Fruit fly (Drosophila melanogaster): ENCODE data around the gene CG6592.

The CG6592 gene

DNA sequence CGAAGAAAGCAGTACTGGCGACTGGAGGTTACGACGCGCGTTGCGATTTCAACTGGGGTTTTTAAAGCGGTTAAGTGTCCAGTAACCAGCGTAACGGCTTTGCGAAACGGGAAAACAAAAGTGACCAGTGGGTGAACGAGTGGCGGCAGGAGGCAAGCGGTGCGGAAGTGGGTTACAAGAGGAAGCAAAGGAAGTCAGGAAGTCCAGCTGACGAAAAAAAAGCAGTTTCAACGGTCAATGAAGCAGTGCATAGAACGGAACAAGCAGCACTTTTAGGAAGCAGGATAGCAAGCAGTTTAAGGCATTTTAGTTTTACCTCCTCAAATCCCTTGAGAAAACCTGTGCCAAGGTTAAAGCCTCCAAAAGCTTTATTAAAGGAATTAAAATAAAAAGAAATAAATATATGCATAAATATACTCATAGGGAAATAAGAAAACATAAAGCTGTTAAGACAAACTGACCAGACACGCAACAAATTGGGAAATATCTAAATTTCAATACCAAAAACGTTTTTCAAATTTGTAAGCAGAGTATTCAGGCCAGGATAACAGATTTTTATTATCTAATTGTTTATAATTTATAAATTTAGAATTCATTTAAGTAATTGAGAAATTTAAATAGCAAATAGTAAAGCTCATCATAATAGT, at the start of gene CG6592 (continued):
- TF ChIP-seq Six4 (GFP tag; optimal IDR thresholded peaks at IDR 0.05): no peak
- peak; percentile 11 for TF ChIP-seq BEAF-32 (GFP tag; optimal IDR thresholded peaks at IDR 0.05)
- TF ChIP-seq CG17385 (GFP tag; optimal IDR thresholded peaks at IDR 0.05): peak; percentile 66
- TF ChIP-seq CG16863 (GFP tag; optimal IDR thresholded peaks at IDR 0.05): peak; percentile 24
- no peak for TF ChIP-seq Spps (tag; optimal IDR thresholded peaks at IDR 0.05)
- TF ChIP-seq CG12155 (GFP tag; optimal IDR thresholded peaks at IDR 0.05): no peak
- TF ChIP-seq pita (GFP tag; optimal IDR thresholded peaks at IDR 0.05): no peak
- no peak for TF ChIP-seq ATbp (GFP tag; optimal IDR thresholded peaks at IDR 0.05)
- TF ChIP-seq CG5953 (GFP tag; IDR thresholded peaks at IDR 0.05): no peak
- TF ChIP-seq cato (GFP tag; optimal IDR thresholded peaks at IDR 0.05; ENCODE audit: borderline replicate concordance): no peak
- TF ChIP-seq Usf (GFP tag; optimal IDR thresholded peaks at IDR 0.05): peak; percentile 68
- peak; percentile 78 for TF ChIP-seq dmrt11E (tag; optimal IDR thresholded peaks at IDR 0.05)
- TF ChIP-seq CG15514 (GFP tag; optimal IDR thresholded peaks at IDR 0.05): no peak
- TF ChIP-seq CG9932 (GFP tag; IDR thresholded peaks at IDR 0.05): no peak
- no peak for TF ChIP-seq CG10147 (GFP tag; optimal IDR thresholded peaks at IDR 0.05)
- TF ChIP-seq grau (tag; optimal IDR thresholded peaks at IDR 0.05): no peak
- TF ChIP-seq NFAT (GFP tag; IDR thresholded peaks at IDR 0.05): 0 out of 2 replicates have a peak, but pooled peaks have one; percentile 5
- TF ChIP-seq CG8281 (tag; optimal IDR thresholded peaks at IDR 0.05): no peak
- peak; percentile 5 for TF ChIP-seq jing (GFP tag; optimal IDR thresholded peaks at IDR 0.05)
- TF ChIP-seq sd (tag; optimal IDR thresholded peaks at IDR 0.05): no peak
- no peak for TF ChIP-seq mirr (GFP tag; optimal IDR thresholded peaks at IDR 0.05)
- TF ChIP-seq row (GFP tag; IDR thresholded peaks at IDR 0.05): no peak
- TF ChIP-seq Dad (GFP tag; optimal IDR thresholded peaks at IDR 0.05): no peak
- TF ChIP-seq hbn (GFP tag; IDR thresholded peaks at IDR 0.05; ENCODE audit: partially characterized antibody): no peak
- TF ChIP-seq zen2 (GFP tag; IDR thresholded peaks at IDR 0.05; ENCODE audit: partially characterized antibody): no peak
- peak; percentile 10 for TF ChIP-seq CG3407 (GFP tag; optimal IDR thresholded peaks at IDR 0.05)
- no peak for TF ChIP-seq bsh (GFP tag; optimal IDR thresholded peaks at IDR 0.05)
- peak; percentile 33 for TF ChIP-seq chn (GFP tag; optimal IDR thresholded peaks at IDR 0.05)
- TF ChIP-seq cwo (GFP tag; optimal IDR thresholded peaks at IDR 0.05): no peak
- peak; percentile 87 for TF ChIP-seq CG30431 (GFP tag; optimal IDR thresholded peaks at IDR 0.05)
- TF ChIP-seq stwl (tag; optimal IDR thresholded peaks at IDR 0.05): peak; percentile 91
- TF ChIP-seq ken (GFP tag; IDR thresholded peaks at IDR 0.05): no peak
- no peak for TF ChIP-seq Nf-YB (GFP tag; optimal IDR thresholded peaks at IDR 0.05)
- TF ChIP-seq schlank (tag; optimal IDR thresholded peaks at IDR 0.05): no peak
- no peak for TF ChIP-seq GATAe (GFP tag; conservative IDR thresholded peaks at IDR 0.05)
- no peak for TF ChIP-seq Ada2b (GFP tag; IDR thresholded peaks at IDR 0.05)
- no peak for TF ChIP-seq Nf-YA (GFP tag; IDR thresholded peaks at IDR 0.05)
- no peak for TF ChIP-seq E2f2 (GFP tag; IDR thresholded peaks at IDR 0.05)
- no peak for TF ChIP-seq tx (GFP tag; optimal IDR thresholded peaks at IDR 0.05)
- TF ChIP-seq D (optimal IDR thresholded peaks at IDR 0.05): no peak
- TF ChIP-seq D (GFP tag; optimal IDR thresholded peaks at IDR 0.05): no peak
- TF ChIP-seq B-H1 (GFP tag; IDR thresholded peaks at IDR 0.05): no peak
- no peak for TF ChIP-seq jigr1 (GFP tag; IDR thresholded peaks at IDR 0.05)
- TF ChIP-seq CG34422 (GFP tag; IDR thresholded peaks at IDR 0.05): peak; percentile 22; the same call in 1 of the 3 replicates
- TF ChIP-seq CG2889 (GFP tag; IDR thresholded peaks at IDR 0.05): no peak
- TF ChIP-seq CG13296 (GFP tag; optimal IDR thresholded peaks at IDR 0.05): no peak
- 0 out of 2 replicates have a peak, but pooled peaks have one; percentile 33 for TF ChIP-seq sim (GFP tag; IDR thresholded peaks at IDR 0.05)
- TF ChIP-seq oc (tag; optimal IDR thresholded peaks at IDR 0.05): no peak
- TF ChIP-seq Nf-YC (tag; optimal IDR thresholded peaks at IDR 0.05): no peak
- no peak for TF ChIP-seq danr (GFP tag; IDR thresholded peaks at IDR 0.05)

All from whole organism, embryonic.